Fruit fly (Drosophila melanogaster): ENCODE results near the gene Rcd4.

The Rcd4 gene

DNA sequence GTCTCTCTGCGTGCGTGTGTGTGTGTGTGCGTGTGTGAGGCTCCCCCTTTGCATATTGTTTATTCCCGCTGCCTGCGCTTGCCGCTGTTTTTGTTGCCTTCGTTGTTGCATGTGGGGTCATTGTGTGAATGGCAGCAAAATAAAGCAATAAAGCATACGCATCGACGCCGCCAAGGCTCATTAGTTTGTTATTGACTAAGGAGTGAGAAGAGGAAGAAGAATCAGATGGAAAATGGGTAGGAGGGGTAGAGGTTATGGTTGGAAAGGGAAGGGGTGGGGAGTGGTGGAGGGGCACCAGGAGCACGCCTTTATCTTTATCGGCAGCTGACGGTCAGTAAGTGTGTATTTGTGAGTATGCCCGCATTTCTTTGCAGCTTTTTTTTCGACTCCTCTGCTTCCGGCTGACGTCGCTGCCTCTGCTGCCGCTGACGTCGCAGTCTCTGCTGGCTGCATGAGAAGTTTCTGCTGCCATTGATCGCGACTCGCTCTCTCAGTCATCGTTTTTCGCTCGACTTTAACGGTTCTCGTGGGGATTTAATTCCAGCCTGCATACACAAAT is 36.8 kb downstream of the Rcd4 start (continued):
- TF ChIP-seq sim (GFP tag; IDR thresholded peaks at IDR 0.05) (no peak), phol (tag; optimal IDR thresholded peaks at IDR 0.05) (no peak), CG17568 (GFP tag; optimal IDR thresholded peaks at IDR 0.05) (no peak), CG11398 (GFP tag; optimal IDR thresholded peaks at IDR 0.05) (no peak), Dek (tag; optimal IDR thresholded peaks at IDR 0.05) (no peak), lab (GFP tag; optimal IDR thresholded peaks at IDR 0.05) (no peak), salm (tag; optimal IDR thresholded peaks at IDR 0.05) (no peak), CG12071 (GFP tag; optimal IDR thresholded peaks at IDR 0.05) (no peak), CG1603 (tag; optimal IDR thresholded peaks at IDR 0.05) (no peak), CG14667 (GFP tag; IDR thresholded peaks at IDR 0.05) (no peak), CG2889 (GFP tag; IDR thresholded peaks at IDR 0.05) (no peak), CG2199 (GFP tag; IDR thresholded peaks at IDR 0.05) (no peak), trem (tag; optimal IDR thresholded peaks at IDR 0.05) (no peak), CG11695 (GFP tag; IDR thresholded peaks at IDR 0.05) (no peak), Side (GFP tag; optimal IDR thresholded peaks at IDR 0.05) (no peak), CG1832 (GFP tag; optimal IDR thresholded peaks at IDR 0.05) (no peak), nmo (GFP tag; optimal IDR thresholded peaks at IDR 0.05) (no peak), Usf (GFP tag; optimal IDR thresholded peaks at IDR 0.05) (no peak), CG2678 (tag; optimal IDR thresholded peaks at IDR 0.05) (no peak), ranshi (GFP tag; IDR thresholded peaks at IDR 0.05) (no peak), esg (GFP tag; conservative IDR thresholded peaks at IDR 0.05) (no peak), CG34376 (GFP tag; optimal IDR thresholded peaks at IDR 0.05) (no peak), Hr78 (GFP tag; optimal IDR thresholded peaks at IDR 0.05) (peak in 1 of 2 experiments; percentile 79), tx (GFP tag; optimal IDR thresholded peaks at IDR 0.05) (no peak), Mrtf (GFP tag; IDR thresholded peaks at IDR 0.05) (0 out of 3 replicates have a peak, but pooled peaks have one; percentile 17), CG31441 (GFP tag; IDR thresholded peaks at IDR 0.05) (no peak), org-1 (GFP tag; optimal IDR thresholded peaks at IDR 0.05) (no peak), Dll (GFP tag; IDR thresholded peaks at IDR 0.05; ENCODE audit: partially characterized antibody) (no peak), CG6654 (GFP tag; optimal IDR thresholded peaks at IDR 0.05) (no peak), trh (GFP tag; optimal IDR thresholded peaks at IDR 0.05) (no peak), Lim3 (GFP tag; IDR thresholded peaks at IDR 0.05) (no peak), Xbp1 (GFP tag; optimal IDR thresholded peaks at IDR 0.05) (no peak), Taf1 (GFP tag; IDR thresholded peaks at IDR 0.05) (no peak), gt (GFP tag; IDR thresholded peaks at IDR 0.05) (no peak), gsb-n (tag; optimal IDR thresholded peaks at IDR 0.05) (peak; percentile 38), Deaf1 (tag; optimal IDR thresholded peaks at IDR 0.05) (no peak), bigmax (GFP tag; optimal IDR thresholded peaks at IDR 0.05) (no peak), sd (tag; optimal IDR thresholded peaks at IDR 0.05) (peak; percentile 29), shn (GFP tag; optimal IDR thresholded peaks at IDR 0.05) (no peak), CG4360 (GFP tag; IDR thresholded peaks at IDR 0.05) (peak; percentile 69), croc (GFP tag; conservative IDR thresholded peaks at IDR 0.05) (no peak), CG16815 (GFP tag; optimal IDR thresholded peaks at IDR 0.05) (no peak), CG14441 (GFP tag; IDR thresholded peaks at IDR 0.05) (no peak), dysf (GFP tag; IDR thresholded peaks at IDR 0.05) (no peak), CG42726 (GFP tag; IDR thresholded peaks at IDR 0.05; ENCODE audit: partially characterized antibody) (no peak), CG13624 (GFP tag; optimal IDR thresholded peaks at IDR 0.05) (no peak), oc (tag; optimal IDR thresholded peaks at IDR 0.05) (no peak), CG8765 (GFP tag; IDR thresholded peaks at IDR 0.05) (no peak), eve (GFP tag; optimal IDR thresholded peaks at IDR 0.05) (no peak), CG15011 (GFP tag; optimal IDR thresholded peaks at IDR 0.05) (no peak), Rx (GFP tag; IDR thresholded peaks at IDR 0.05) (no peak), HmgD (GFP tag; optimal IDR thresholded peaks at IDR 0.05) (no peak)

Data from whole organism, embryonic.